Worm (Caenorhabditis elegans): ENCODE measurements around the gene dylt-3.

Gene dylt-3

ce11 chrII:8187516-8187915, 6.0 kb downstream of the dylt-3 start:
- TF ChIP-seq nhr-67 (tag; optimal IDR thresholded peaks at IDR 0.05): no peak
- no peak for TF ChIP-seq fos-1 (tag; optimal IDR thresholded peaks at IDR 0.05)
- TF ChIP-seq nhr-28 (tag; optimal IDR thresholded peaks at IDR 0.05): no peak
- peak; percentile 24 for TF ChIP-seq nhr-25 (tag; optimal IDR thresholded peaks at IDR 0.05)

- TF ChIP-seq jun-1 (tag; optimal IDR thresholded peaks at IDR 0.05) (no peak), nhr-67 (tag; optimal IDR thresholded peaks at IDR 0.05) (no peak), aly-2 (tag; optimal IDR thresholded peaks at IDR 0.05) (no peak), elt-1 (tag; optimal IDR thresholded peaks at IDR 0.05) (no peak), daf-12 (tag; optimal IDR thresholded peaks at IDR 0.05) (no peak), ceh-9 (tag; optimal IDR thresholded peaks at IDR 0.05) (no peak), zag-1 (tag; optimal IDR thresholded peaks at IDR 0.05) (no peak), nhr-23 (tag; optimal IDR thresholded peaks at IDR 0.05) (no peak), pha-4 (tag; optimal IDR thresholded peaks at IDR 0.05) (no peak), nhr-25 (tag; optimal IDR thresholded peaks at IDR 0.05) (no peak), lsy-12 (tag; optimal IDR thresholded peaks at IDR 0.05) (no peak)
These were observed 8.9 kb downstream of the dylt-3 start, which contains the start of gene T05C12.8 for ce11 chrII:8190455-8190854. T05C12.8 (minus strand) TSS chrII:8190555.

- TF ChIP-seq aly-2 (tag; optimal IDR thresholded peaks at IDR 0.05): no peak
- TF ChIP-seq zag-1 (tag; optimal IDR thresholded peaks at IDR 0.05): no peak
- no peak for TF ChIP-seq lin-15B (tag; optimal IDR thresholded peaks at IDR 0.05)
- no peak for TF ChIP-seq unc-62 (GFP tag; optimal IDR thresholded peaks at IDR 0.05)
- TF ChIP-seq elt-1 (tag; optimal IDR thresholded peaks at IDR 0.05): no peak
- no peak for TF ChIP-seq unc-39 (tag; optimal IDR thresholded peaks at IDR 0.05)
- no peak for TF ChIP-seq fos-1 (tag; optimal IDR thresholded peaks at IDR 0.05)
These were observed 11.6 kb downstream of the dylt-3 start, which contains the start of gene T05C12.9 for ce11 chrII:8193126-8193525. T05C12.9 (minus strand) TSS chrII:8193226.

ce11 chrII:8193922-8194321, 12.4 kb downstream of the dylt-3 start:
- no peak for TF ChIP-seq tbx-2 (tag; optimal IDR thresholded peaks at IDR 0.05)
- TF ChIP-seq pqm-1 (tag; optimal IDR thresholded peaks at IDR 0.05): no peak
- TF ChIP-seq jun-1 (tag; optimal IDR thresholded peaks at IDR 0.05): no peak
- TF ChIP-seq fkh-2 (tag; optimal IDR thresholded peaks at IDR 0.05): no peak
- TF ChIP-seq lin-39 (tag; optimal IDR thresholded peaks at IDR 0.05): no peak
- TF ChIP-seq nhr-28 (tag; optimal IDR thresholded peaks at IDR 0.05): no peak
- TF ChIP-seq egl-27 (tag; optimal IDR thresholded peaks at IDR 0.05): no peak
- TF ChIP-seq daf-12 (tag; optimal IDR thresholded peaks at IDR 0.05): no peak
- TF ChIP-seq hmg-11 (tag; optimal IDR thresholded peaks at IDR 0.05): no peak
- no peak for TF ChIP-seq skn-1 (tag; optimal IDR thresholded peaks at IDR 0.05)
- no peak for TF ChIP-seq ceh-16 (tag; optimal IDR thresholded peaks at IDR 0.05)
- no peak for TF ChIP-seq egl-5 (tag; optimal IDR thresholded peaks at IDR 0.05)
- no peak for TF ChIP-seq ceh-82 (tag; optimal IDR thresholded peaks at IDR 0.05)
- TF ChIP-seq zag-1 (tag; optimal IDR thresholded peaks at IDR 0.05): no peak

ce11 chrII:8198503-8198902, 17.0 kb downstream of the dylt-3 start, which contains the start of gene qua-1:
qua-1 (plus strand) TSS chrII:8198803.
- no peak for TF ChIP-seq elt-2 (tag; optimal IDR thresholded peaks at IDR 0.05)
- no peak for TF ChIP-seq elt-3 (tag; optimal IDR thresholded peaks at IDR 0.05)
- TF ChIP-seq ceh-28 (tag; optimal IDR thresholded peaks at IDR 0.05): no peak
- TF ChIP-seq fos-1 (tag; optimal IDR thresholded peaks at IDR 0.05): no peak
- no peak for TF ChIP-seq egl-5 (tag; optimal IDR thresholded peaks at IDR 0.05)
- no peak for TF ChIP-seq mdl-1 (tag; optimal IDR thresholded peaks at IDR 0.05)
- TF ChIP-seq lin-39 (tag; optimal IDR thresholded peaks at IDR 0.05): no peak
- no peak for TF ChIP-seq nhr-67 (tag; optimal IDR thresholded peaks at IDR 0.05)
- no peak for TF ChIP-seq nhr-23 (tag; optimal IDR thresholded peaks at IDR 0.05)
- TF ChIP-seq ztf-11 (tag; optimal IDR thresholded peaks at IDR 0.05): no peak
- no peak for TF ChIP-seq daf-12 (tag; optimal IDR thresholded peaks at IDR 0.05)
- TF ChIP-seq elt-1 (tag; optimal IDR thresholded peaks at IDR 0.05): no peak
- TF ChIP-seq mml-1 (tag; optimal IDR thresholded peaks at IDR 0.05): no peak
- TF ChIP-seq nfya-1 (tag; optimal IDR thresholded peaks at IDR 0.05; ENCODE audit: insufficient read depth): no peak

ce11 chrII:8199803-8200202, 18.3 kb downstream of the dylt-3 start:
- TF ChIP-seq pqm-1 (tag; optimal IDR thresholded peaks at IDR 0.05): no peak
- TF ChIP-seq nhr-25 (tag; optimal IDR thresholded peaks at IDR 0.05): peak; percentile 62
